Worm (Caenorhabditis elegans) whole organism, early embryonic: ENCODE results near the gene F54F7.14.

ENCODE experiments used
- B0310.2 ChIP-seq: sonication (generic microtip); optimal IDR thresholded peaks from 2 replicates; lab custom pipeline; 2016; ENCODE audit warnings: mild to moderate bottlenecking, missing genetic modification characterization, missing compliant biosample characterization
- F13C5.2 ChIP-seq: sonication (generic microtip); optimal IDR thresholded peaks from 2 replicates; lab custom pipeline; 2017; ENCODE audit warnings: mild to moderate bottlenecking, missing genetic modification characterization, inconsistent platforms, missing compliant biosample characterization
- aly-1 ChIP-seq: sonication (generic microtip); optimal IDR thresholded peaks from 2 replicates; lab custom pipeline; 2016; ENCODE audit warnings: missing genetic modification characterization, missing compliant biosample characterization
- ama-1 ChIP-seq: fragments of 150-350 bp; optimal IDR thresholded peaks from 2 replicates; lab custom pipeline; 2014
- ceh-13 ChIP-seq: fragments of 200-800 bp; sonication (Bioruptor generic); optimal IDR thresholded peaks from 2 replicates; lab custom pipeline; 2018; ENCODE audit warnings: mild to moderate bottlenecking, missing genetic modification characterization, missing compliant biosample characterization
- ceh-36 ChIP-seq: sonication (generic microtip); optimal IDR thresholded peaks from 2 replicates; lab custom pipeline; 2016; ENCODE audit warnings: missing genetic modification characterization, inconsistent platforms, missing compliant biosample characterization
- ets-7 ChIP-seq: sonication (generic microtip); optimal IDR thresholded peaks from 2 replicates; lab custom pipeline; 2016; ENCODE audit warnings: missing genotype, missing genetic modification characterization, missing compliant biosample characterization
- flt-1 ChIP-seq: fragments of 200-800 bp; sonication (Bioruptor generic); IDR thresholded peaks from 2 replicates; pipeline ENCODE4 v1.3.6; 2022; ENCODE audit warnings: missing genetic modification characterization, missing compliant biosample characterization
- hmbx-1 ChIP-seq: sonication (generic microtip); optimal IDR thresholded peaks from 2 replicates; lab custom pipeline; 2016; ENCODE audit warnings: mild to moderate bottlenecking, missing genetic modification characterization, missing compliant biosample characterization
- hmg-4 ChIP-seq: fragments of 200-800 bp; sonication (Bioruptor generic); optimal IDR thresholded peaks from 2 replicates; lab custom pipeline; 2018; ENCODE audit warnings: mild to moderate bottlenecking, missing genetic modification characterization, missing compliant biosample characterization
- hnd-1 ChIP-seq: sonication (generic microtip); optimal IDR thresholded peaks from 2 replicates; lab custom pipeline; 2016; ENCODE audit warnings: missing genetic modification characterization, missing compliant biosample characterization
- pes-1 ChIP-seq: fragments of 200-800 bp; sonication (Bioruptor generic); IDR thresholded peaks from 2 replicates; pipeline ENCODE4 v1.3.6; 2022; ENCODE audit warnings: missing genetic modification reagents, missing genetic modification characterization, missing compliant biosample characterization
- scrt-1 ChIP-seq: fragments of 200-800 bp; sonication (Bioruptor generic); IDR thresholded peaks from 2 replicates; pipeline ENCODE4 v1.3.6; 2022; ENCODE audit warnings: missing genetic modification characterization, missing compliant biosample characterization
- sea-1 ChIP-seq: fragments of 200-800 bp; sonication (Bioruptor generic); conservative IDR thresholded peaks from 2 replicates; pipeline ENCODE4 v1.3.6; 2022; ENCODE audit warnings: missing genetic modification characterization, missing compliant biosample characterization
- tbx-11 ChIP-seq: fragments of 200-800 bp; sonication (Bioruptor generic); IDR thresholded peaks from 2 replicates; pipeline ENCODE4 v1.3.6; 2022; ENCODE audit warnings: missing genetic modification characterization, missing compliant biosample characterization
- tbx-37 ChIP-seq: fragments of 200-800 bp; sonication (Bioruptor generic); conservative IDR thresholded peaks from 2 replicates; pipeline ENCODE4 v1.3.6; 2022; ENCODE audit warnings: missing genetic modification reagents, missing genetic modification characterization, missing compliant biosample characterization
- tra-4 ChIP-seq: sonication (generic microtip); optimal IDR thresholded peaks from 2 replicates; lab custom pipeline; 2017; ENCODE audit warnings: missing genetic modification characterization, missing compliant biosample characterization

The F54F7.14 gene

ce11 chrX:11850572-11850971 lies at the start of gene F54F7.14:
F54F7.14 (plus strand) TSS chrX:11850872.
- TF ChIP-seq F13C5.2 (tag; lab: Kevin White, UChicago) (no peak), tbx-11 (GFP tag; lab: Robert Waterston, UW) (no peak), sea-1 (GFP tag; lab: Robert Waterston, UW) (no peak), flt-1 (GFP tag; lab: Robert Waterston, UW) (no peak), tra-4 (tag; lab: Kevin White, UChicago) (no peak), ets-7 (tag; lab: Kevin White, UChicago) (no peak), B0310.2 (no peak), ceh-36 (no peak), hmbx-1 (tag; lab: Kevin White, UChicago) (no peak), ama-1 (lab: Kevin White, UChicago) (no peak), aly-1 (tag; lab: Kevin White, UChicago) (no peak), hnd-1 (no peak), pes-1 (GFP tag; lab: Robert Waterston, UW) (no peak), tbx-37 (GFP tag; lab: Robert Waterston, UW) (no peak), hmg-4 (no peak), ceh-13 (GFP tag; lab: Kevin White, UChicago) (no peak), scrt-1 (GFP tag; lab: Robert Waterston, UW) (no peak)

- TF ChIP-seq tra-4 (tag; lab: Kevin White, UChicago) (no peak), tbx-11 (GFP tag; lab: Robert Waterston, UW) (no peak), hnd-1 (no peak), ceh-13 (GFP tag; lab: Kevin White, UChicago) (no peak), ama-1 (lab: Kevin White, UChicago) (no peak), hmbx-1 (tag; lab: Kevin White, UChicago) (no peak)
Observed at ce11 chrX:11804057-11804456, 46.6 kb upstream of the F54F7.14 start, which contains the start of gene C34E11.4. C34E11.4 (plus strand) TSS chrX:11804210.

ce11 chrX:11806175-11806853 lies 44.4 kb upstream of the F54F7.14 start:
- TF ChIP-seq hmbx-1 (tag; lab: Kevin White, UChicago) (no peak), ceh-36 (no peak), hnd-1 (no peak), B0310.2 (no peak), hmg-4 (no peak), tra-4 (tag; lab: Kevin White, UChicago) (no peak), ets-7 (tag; lab: Kevin White, UChicago) (no peak), F13C5.2 (tag; lab: Kevin White, UChicago) (no peak), scrt-1 (GFP tag; lab: Robert Waterston, UW) (no peak), pes-1 (GFP tag; lab: Robert Waterston, UW) (no peak), tbx-37 (GFP tag; lab: Robert Waterston, UW) (no peak), flt-1 (GFP tag; lab: Robert Waterston, UW) (no peak), ceh-13 (GFP tag; lab: Kevin White, UChicago) (no peak), tbx-11 (GFP tag; lab: Robert Waterston, UW) (no peak), sea-1 (GFP tag; lab: Robert Waterston, UW) (no peak)

ce11 chrX:11814667-11815066 lies 36.0 kb upstream of the F54F7.14 start, which contains the start of gene C34E11.2:
C34E11.2 (minus strand) TSS chrX:11814750.
- TF ChIP-seq hmbx-1 (tag; lab: Kevin White, UChicago) = no peak
- no peak for TF ChIP-seq pes-1 (GFP tag; lab: Robert Waterston, UW)
- no peak for TF ChIP-seq F13C5.2 (tag; lab: Kevin White, UChicago)
- no peak for TF ChIP-seq ceh-36
- TF ChIP-seq ets-7 (tag; lab: Kevin White, UChicago) = no peak
- TF ChIP-seq hmg-4 = no peak
- TF ChIP-seq ama-1 (lab: Kevin White, UChicago) = no peak

ce11 chrX:11816825-11817224 lies 33.8 kb upstream of the F54F7.14 start:
- TF ChIP-seq hnd-1 (no peak), scrt-1 (GFP tag; lab: Robert Waterston, UW) (no peak), ceh-36 (no peak), tbx-11 (GFP tag; lab: Robert Waterston, UW) (no peak), flt-1 (GFP tag; lab: Robert Waterston, UW) (no peak), hmg-4 (no peak), ets-7 (tag; lab: Kevin White, UChicago) (no peak)

DNA sequence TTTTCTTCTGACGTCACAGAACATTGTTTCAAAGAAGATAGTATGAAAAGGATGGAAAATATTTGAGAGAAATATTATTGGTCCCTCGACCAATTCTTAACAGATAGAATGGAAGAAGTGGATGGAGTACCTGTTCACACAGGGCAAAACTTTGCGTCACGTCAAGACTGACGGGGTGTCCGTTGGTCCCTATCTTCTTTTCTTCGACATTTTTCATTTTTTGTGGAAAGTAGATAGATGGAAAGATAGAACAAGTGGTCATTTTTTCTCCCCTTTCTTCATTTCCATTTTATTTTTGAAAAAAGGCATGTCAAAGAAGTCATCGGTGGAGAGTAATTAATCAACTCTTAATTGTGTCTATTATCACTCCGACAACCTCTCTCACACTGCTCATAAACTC lies 32.0 kb upstream of the F54F7.14 start:
- no peak for TF ChIP-seq hnd-1
- no peak for TF ChIP-seq F13C5.2 (tag; lab: Kevin White, UChicago)
- TF ChIP-seq hmg-4 = no peak
- TF ChIP-seq tra-4 (tag; lab: Kevin White, UChicago) = no peak
- no peak for TF ChIP-seq ceh-13 (GFP tag; lab: Kevin White, UChicago)
- TF ChIP-seq tbx-11 (GFP tag; lab: Robert Waterston, UW) = no peak
- TF ChIP-seq B0310.2 = no peak
- no peak for TF ChIP-seq hmbx-1 (tag; lab: Kevin White, UChicago)
- TF ChIP-seq sea-1 (GFP tag; lab: Robert Waterston, UW) = no peak
- no peak for TF ChIP-seq pes-1 (GFP tag; lab: Robert Waterston, UW)
- TF ChIP-seq ceh-36 = no peak
- TF ChIP-seq tbx-37 (GFP tag; lab: Robert Waterston, UW) = no peak
- no peak for TF ChIP-seq ets-7 (tag; lab: Kevin White, UChicago)
- no peak for TF ChIP-seq aly-1 (tag; lab: Kevin White, UChicago)
- TF ChIP-seq ama-1 (lab: Kevin White, UChicago) = no peak
- no peak for TF ChIP-seq scrt-1 (GFP tag; lab: Robert Waterston, UW)
- no peak for TF ChIP-seq flt-1 (GFP tag; lab: Robert Waterston, UW)

ce11 chrX:11821159-11821720 lies 29.4 kb upstream of the F54F7.14 start:
- TF ChIP-seq ceh-13 (GFP tag; lab: Kevin White, UChicago) (no peak), pes-1 (GFP tag; lab: Robert Waterston, UW) (no peak), ets-7 (tag; lab: Kevin White, UChicago) (no peak), B0310.2 (no peak), flt-1 (GFP tag; lab: Robert Waterston, UW) (no peak), ama-1 (lab: Kevin White, UChicago) (no peak), scrt-1 (GFP tag; lab: Robert Waterston, UW) (no peak), hmbx-1 (tag; lab: Kevin White, UChicago) (no peak), F13C5.2 (tag; lab: Kevin White, UChicago) (no peak), aly-1 (tag; lab: Kevin White, UChicago) (no peak), ceh-36 (no peak), tbx-11 (GFP tag; lab: Robert Waterston, UW) (no peak)
